Fruit fly (Drosophila melanogaster): Measurements from ENCODE around the gene PolG1.
A peak's percentile ranks its signal among the peaks of the same experiment; 100 is the strongest.

The PolG1 gene

dm6 chr2L:13779795-13780108, 47.8 kb downstream of the PolG1 start (continued):
- TF ChIP-seq ERR (GFP tag; optimal IDR thresholded peaks at IDR 0.05): no peak
- no peak for TF ChIP-seq Ssrp (tag; optimal IDR thresholded peaks at IDR 0.05)
- TF ChIP-seq run (tag; optimal IDR thresholded peaks at IDR 0.05): no peak
- no peak for TF ChIP-seq nom (GFP tag; optimal IDR thresholded peaks at IDR 0.05)
- peak; percentile 83; the same call in 1 of the 3 replicates for TF ChIP-seq CG34422 (GFP tag; IDR thresholded peaks at IDR 0.05)
- TF ChIP-seq stwl (tag; optimal IDR thresholded peaks at IDR 0.05): no peak
- TF ChIP-seq CG6689 (GFP tag; IDR thresholded peaks at IDR 0.05): no peak
- peak; percentile 57; the same call in 1 of the 3 replicates for TF ChIP-seq z (GFP tag; IDR thresholded peaks at IDR 0.05)
- no peak for TF ChIP-seq lola (GFP tag; optimal IDR thresholded peaks at IDR 0.05)
- TF ChIP-seq NC2β (GFP tag; optimal IDR thresholded peaks at IDR 0.05): no peak
- TF ChIP-seq dimm (GFP tag; IDR thresholded peaks at IDR 0.05): no peak
- peak; percentile 35; the same call in 1 of the 2 replicates for TF ChIP-seq inv (GFP tag; IDR thresholded peaks at IDR 0.05; ENCODE audit: partially characterized antibody)
- no peak for TF ChIP-seq odd (GFP tag; optimal IDR thresholded peaks at IDR 0.05)
- no peak for TF ChIP-seq row (GFP tag; IDR thresholded peaks at IDR 0.05)
- TF ChIP-seq zfh1 (GFP tag; IDR thresholded peaks at IDR 0.05): no peak; the same call in 2 of the 3 replicates

DNA sequence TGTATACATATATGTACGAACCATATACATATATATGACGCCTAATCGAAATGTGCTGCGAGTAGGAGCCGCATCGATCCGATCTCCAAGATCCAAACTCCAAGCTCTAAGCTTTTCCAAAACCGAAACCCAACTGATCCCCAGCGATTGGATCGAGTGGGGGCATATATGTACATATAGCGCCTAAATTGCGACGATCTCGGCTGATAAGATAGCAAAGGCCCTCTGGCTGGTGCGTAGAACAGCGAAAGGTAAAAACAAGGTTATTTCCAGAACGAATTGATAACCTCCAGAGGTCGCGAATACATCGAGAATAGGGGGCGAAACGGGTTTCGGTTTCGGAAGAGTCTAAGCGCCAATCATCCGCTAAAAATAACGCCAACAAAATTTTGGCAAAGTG, 48.4 kb downstream of the PolG1 start:
- peak; percentile 46 for TF ChIP-seq exex (tag; optimal IDR thresholded peaks at IDR 0.05)
- TF ChIP-seq CG13894 (tag; optimal IDR thresholded peaks at IDR 0.05): peak; percentile 88
- peak; percentile 11; the same call in 1 of the 3 replicates for TF ChIP-seq CG7963 (GFP tag; IDR thresholded peaks at IDR 0.05; ENCODE audit: partially characterized antibody)
- TF ChIP-seq CG34376 (GFP tag; optimal IDR thresholded peaks at IDR 0.05): peak; percentile 62
- TF ChIP-seq mirr (GFP tag; optimal IDR thresholded peaks at IDR 0.05): peak; percentile 43
- 0 out of 2 replicates have a peak, but pooled peaks have one; percentile 43 for TF ChIP-seq tna (GFP tag; IDR thresholded peaks at IDR 0.05; ENCODE audit: partially characterized antibody)
- TF ChIP-seq grn (GFP tag; optimal IDR thresholded peaks at IDR 0.05): peak; percentile 81
- TF ChIP-seq sug (tag; optimal IDR thresholded peaks at IDR 0.05): peak; percentile 91
- peak; percentile 22 for TF ChIP-seq ftz-f1 (GFP tag; optimal IDR thresholded peaks at IDR 0.05)
- TF ChIP-seq ERR (GFP tag; optimal IDR thresholded peaks at IDR 0.05): no peak
- TF ChIP-seq Hr78 (GFP tag; optimal IDR thresholded peaks at IDR 0.05): peak in 1 of 2 experiments; percentile 66
- no peak for TF ChIP-seq ro (GFP tag; IDR thresholded peaks at IDR 0.05)
- TF ChIP-seq amos (GFP tag; IDR thresholded peaks at IDR 0.05; ENCODE audit: partially characterized antibody): no peak

dm6 chr2L:13778648-13779047, 48.9 kb downstream of the PolG1 start:
- TF ChIP-seq CG12299 (tag; optimal IDR thresholded peaks at IDR 0.05): peak; percentile 17
- TF ChIP-seq CG4424 (GFP tag; optimal IDR thresholded peaks at IDR 0.05): peak; percentile 45
- peak; percentile 44 for TF ChIP-seq gcm (GFP tag; optimal IDR thresholded peaks at IDR 0.05)
- peak; percentile 50 for TF ChIP-seq lab (GFP tag; optimal IDR thresholded peaks at IDR 0.05)
- TF ChIP-seq Myb (GFP tag; optimal IDR thresholded peaks at IDR 0.05): no peak
- peak; percentile 59 for TF ChIP-seq Aef1 (GFP tag; IDR thresholded peaks at IDR 0.05)
- TF ChIP-seq Mrtf (GFP tag; IDR thresholded peaks at IDR 0.05): 0 out of 3 replicates have a peak, but pooled peaks have one; percentile 34
- no peak for TF ChIP-seq ap (GFP tag; IDR thresholded peaks at IDR 0.05)
- TF ChIP-seq amos (GFP tag; IDR thresholded peaks at IDR 0.05; ENCODE audit: partially characterized antibody): no peak
- peak; percentile 41 for TF ChIP-seq jing (GFP tag; optimal IDR thresholded peaks at IDR 0.05)
- no peak for TF ChIP-seq eve (GFP tag; optimal IDR thresholded peaks at IDR 0.05)
- no peak for TF ChIP-seq slp2 (GFP tag; optimal IDR thresholded peaks at IDR 0.05)
- peak; percentile 37 for TF ChIP-seq CG1233 (GFP tag; optimal IDR thresholded peaks at IDR 0.05)
- TF ChIP-seq Six4 (GFP tag; optimal IDR thresholded peaks at IDR 0.05): peak; percentile 5
- TF ChIP-seq Vsx1 (GFP tag; optimal IDR thresholded peaks at IDR 0.05): peak; percentile 30
- TF ChIP-seq CG7839 (tag; optimal IDR thresholded peaks at IDR 0.05): peak; percentile 82
- peak; percentile 4 for TF ChIP-seq CG15011 (GFP tag; optimal IDR thresholded peaks at IDR 0.05)
- peak; percentile 12 for TF ChIP-seq pnt (GFP tag; optimal IDR thresholded peaks at IDR 0.05)
- peak; percentile 60 for TF ChIP-seq lilli (GFP tag; optimal IDR thresholded peaks at IDR 0.05)
- peak; percentile 18 for TF ChIP-seq Mad (GFP tag; optimal IDR thresholded peaks at IDR 0.05)
- no peak for TF ChIP-seq lbe (GFP tag; optimal IDR thresholded peaks at IDR 0.05)
- peak; percentile 6 for TF ChIP-seq CG7786 (GFP tag; optimal IDR thresholded peaks at IDR 0.05)
- peak; percentile 61 for TF ChIP-seq fd96Cb (tag; optimal IDR thresholded peaks at IDR 0.05)

Data from whole organism, embryonic.